Worm (Caenorhabditis elegans) whole organism, midembryonic: ENCODE data around the gene ccz-1.

Source experiments
- T22C8.4 ChIP-seq: fragments of 200-800 bp; sonication (Bioruptor generic); IDR thresholded peaks from 2 replicates; pipeline ENCODE4 v1.3.6; 2022; ENCODE audit warnings: missing genetic modification characterization, missing compliant biosample characterization
- cog-1 ChIP-seq: sonication (generic microtip); optimal IDR thresholded peaks from 2 replicates; lab custom pipeline; 2016; ENCODE audit warnings: missing genetic modification characterization, missing compliant biosample characterization
- flt-1 ChIP-seq: fragments of 200-800 bp; sonication (Bioruptor generic); IDR thresholded peaks from 2 replicates; pipeline ENCODE4 v1.3.6; 2022; ENCODE audit warnings: missing genetic modification characterization, missing compliant biosample characterization
- klf-2 ChIP-seq: fragments of 200-800 bp; sonication (Bioruptor generic); conservative IDR thresholded peaks from 2 replicates; pipeline ENCODE4 v1.3.6; 2022; ENCODE audit warnings: missing genetic modification reagents, missing genetic modification characterization, missing compliant biosample characterization
- med-1 ChIP-seq: sonication (generic microtip); optimal IDR thresholded peaks from 2 replicates; lab custom pipeline; 2017; ENCODE audit warnings: missing genetic modification characterization, mild to moderate bottlenecking, missing compliant biosample characterization, antibody characterized with exemption, missing genetic modification reagents; ENCODE audit not compliant: insufficient read depth
- ref-1 ChIP-seq: fragments of 200-800 bp; sonication (Bioruptor generic); conservative IDR thresholded peaks from 2 replicates; pipeline ENCODE4 v1.3.6; 2022; ENCODE audit warnings: missing genetic modification reagents, missing genetic modification characterization, missing compliant biosample characterization
- tab-1 ChIP-seq: fragments of 200-800 bp; sonication (Bioruptor generic); IDR thresholded peaks from 2 replicates; pipeline ENCODE4 v1.3.6; 2022; ENCODE audit warnings: missing genetic modification characterization, missing compliant biosample characterization
- ztf-23 ChIP-seq: fragments of 200-800 bp; sonication (Bioruptor generic); IDR thresholded peaks from 2 replicates; pipeline ENCODE4 v1.3.6; 2022; ENCODE audit warnings: missing genetic modification reagents, missing genetic modification characterization, missing compliant biosample characterization
- ztf-29 ChIP-seq: fragments of 200-800 bp; sonication (Bioruptor generic); IDR thresholded peaks from 2 replicates; pipeline ENCODE4 v1.3.6; 2022; ENCODE audit warnings: missing genetic modification reagents, missing genetic modification characterization, missing compliant biosample characterization

Gene ccz-1

ce11 chrV:13660115-13660514 is 18.6 kb upstream of the ccz-1 start:
- TF ChIP-seq cog-1 (tag; lab: Kevin White, UChicago) (no peak), T22C8.4 (GFP tag; lab: Robert Waterston, UW) (no peak), klf-2 (GFP tag; lab: Robert Waterston, UW) (no peak), ztf-23 (GFP tag; lab: Robert Waterston, UW) (no peak), ztf-29 (GFP tag; lab: Robert Waterston, UW) (no peak), ref-1 (GFP tag; lab: Robert Waterston, UW) (no peak), med-1 (no peak), flt-1 (no peak), tab-1 (no peak)

DNA sequence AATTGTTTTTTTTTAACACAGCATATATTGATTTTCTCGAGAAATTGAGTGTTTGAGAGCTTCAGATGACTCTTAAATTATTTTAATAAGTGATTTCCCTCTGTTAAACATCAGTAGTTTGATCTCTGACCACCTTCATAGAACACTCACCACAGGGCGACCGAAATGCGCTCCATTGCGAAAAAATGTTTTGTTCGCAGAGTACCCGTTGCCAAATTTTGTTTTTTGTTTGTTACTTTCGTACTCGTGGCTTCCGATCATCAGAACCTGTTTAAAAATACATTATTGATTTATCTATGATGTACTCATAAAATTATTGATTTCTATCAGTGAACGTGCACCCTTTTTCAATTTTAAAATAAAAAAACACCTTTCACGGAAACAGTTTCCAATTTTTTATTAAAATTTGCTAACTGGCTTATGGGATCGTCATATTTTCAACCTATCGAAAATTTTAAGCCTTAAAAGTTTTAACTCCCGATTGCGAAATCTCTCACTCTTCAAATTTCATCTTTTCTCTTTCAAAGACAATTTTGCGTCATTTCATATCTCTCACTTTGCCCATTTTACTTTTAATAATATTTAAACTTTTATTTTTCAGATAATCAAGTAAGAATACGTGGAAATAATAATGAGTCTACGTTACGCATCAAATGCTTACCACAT is 17.9 kb upstream of the ccz-1 start, which contains the start of gene letm-1:
letm-1 (plus strand) TSS at position 598 of the 666 bp plus-strand sequence.
- no peak for TF ChIP-seq T22C8.4 (GFP tag; lab: Robert Waterston, UW)

ce11 chrV:13664340-13664916 is 14.2 kb upstream of the ccz-1 start:
- TF ChIP-seq ref-1 (GFP tag; lab: Robert Waterston, UW) (no peak), klf-2 (GFP tag; lab: Robert Waterston, UW) (no peak), med-1 (no peak), ztf-29 (GFP tag; lab: Robert Waterston, UW) (no peak), cog-1 (tag; lab: Kevin White, UChicago) (no peak), tab-1 (no peak), ztf-23 (GFP tag; lab: Robert Waterston, UW) (no peak), T22C8.4 (GFP tag; lab: Robert Waterston, UW) (no peak), flt-1 (no peak)

- TF ChIP-seq ztf-23 (GFP tag; lab: Robert Waterston, UW) (no peak), med-1 (no peak), klf-2 (GFP tag; lab: Robert Waterston, UW) (no peak), T22C8.4 (GFP tag; lab: Robert Waterston, UW) (no peak), ref-1 (GFP tag; lab: Robert Waterston, UW) (no peak), cog-1 (tag; lab: Kevin White, UChicago) (no peak), tab-1 (no peak), flt-1 (no peak), ztf-29 (GFP tag; lab: Robert Waterston, UW) (no peak)
These were observed 13.6 kb upstream of the ccz-1 start, which contains the start of gene rde-12 for ce11 chrV:13665089-13665488. Gene rde-12 (plus strand): TSS chrV:13665389.

ce11 chrV:13666460-13666859 is 12.2 kb upstream of the ccz-1 start:
- no peak for TF ChIP-seq ztf-23 (GFP tag; lab: Robert Waterston, UW)
- no peak for TF ChIP-seq flt-1
- no peak for TF ChIP-seq ztf-29 (GFP tag; lab: Robert Waterston, UW)
- no peak for TF ChIP-seq T22C8.4 (GFP tag; lab: Robert Waterston, UW)
- TF ChIP-seq tab-1: no peak
- TF ChIP-seq ref-1 (GFP tag; lab: Robert Waterston, UW): no peak
- no peak for TF ChIP-seq klf-2 (GFP tag; lab: Robert Waterston, UW)
- TF ChIP-seq cog-1 (tag; lab: Kevin White, UChicago): no peak
- no peak for TF ChIP-seq med-1

- TF ChIP-seq tab-1 (0 out of 2 replicates have a peak, but pooled peaks have one; percentile 23), klf-2 (GFP tag; lab: Robert Waterston, UW) (no peak), med-1 (no peak), cog-1 (tag; lab: Kevin White, UChicago) (no peak), T22C8.4 (GFP tag; lab: Robert Waterston, UW) (no peak), ztf-29 (GFP tag; lab: Robert Waterston, UW) (no peak), ztf-23 (GFP tag; lab: Robert Waterston, UW) (no peak), ref-1 (GFP tag; lab: Robert Waterston, UW) (no peak), flt-1 (peak; percentile 57; the same call in 1 of the 2 replicates)
These were observed 10.3 kb upstream of the ccz-1 start for ce11 chrV:13668337-13668736.

ce11 chrV:13669170-13669569 is 9.5 kb upstream of the ccz-1 start:
- no peak for TF ChIP-seq ztf-29 (GFP tag; lab: Robert Waterston, UW)

DNA sequence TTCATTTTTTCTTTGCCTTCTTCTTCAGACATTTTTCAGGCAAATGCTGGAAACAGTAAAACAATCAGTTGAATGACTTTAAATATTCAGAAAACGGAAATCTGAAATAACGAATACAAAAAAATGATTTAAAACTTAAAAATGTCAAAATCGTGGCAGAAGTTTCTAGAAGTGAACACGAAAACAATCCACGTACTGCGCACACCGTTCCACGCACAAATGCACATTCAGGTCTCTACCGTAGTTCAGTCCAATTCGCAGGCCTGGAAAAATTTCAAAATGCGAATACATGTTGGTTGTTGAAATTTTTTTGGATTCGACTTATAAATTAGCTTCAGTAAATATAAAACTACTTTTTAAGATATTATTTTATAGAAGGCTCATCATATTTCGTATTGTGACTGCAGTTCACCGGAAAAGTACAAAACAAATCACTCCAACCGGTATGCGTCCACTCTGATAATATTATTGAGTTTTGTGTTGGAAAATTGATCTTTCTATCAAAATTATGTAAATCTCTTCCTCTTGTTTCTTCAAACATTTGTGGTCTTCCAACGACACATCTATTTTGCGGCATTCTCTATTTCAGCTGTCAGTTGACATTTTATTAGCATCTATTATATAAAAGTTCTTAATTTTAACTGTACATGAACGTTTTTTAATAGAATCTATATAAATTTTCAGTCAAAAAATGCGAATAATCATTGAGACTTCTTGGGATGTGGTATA is 6.6 kb upstream of the ccz-1 start, which contains the start of the genes mip-2 and F58G11.4:
mip-2 (minus strand) TSS at position 48 of the 729 bp plus-strand sequence.
F58G11.4 (plus strand) TSS at position 679 of the 729 bp plus-strand sequence.
- no peak for TF ChIP-seq flt-1
- TF ChIP-seq ztf-29 (GFP tag; lab: Robert Waterston, UW): no peak
- TF ChIP-seq ztf-23 (GFP tag; lab: Robert Waterston, UW): no peak
- TF ChIP-seq T22C8.4 (GFP tag; lab: Robert Waterston, UW): no peak
- TF ChIP-seq cog-1 (tag; lab: Kevin White, UChicago): no peak
- TF ChIP-seq ref-1 (GFP tag; lab: Robert Waterston, UW): no peak

DNA sequence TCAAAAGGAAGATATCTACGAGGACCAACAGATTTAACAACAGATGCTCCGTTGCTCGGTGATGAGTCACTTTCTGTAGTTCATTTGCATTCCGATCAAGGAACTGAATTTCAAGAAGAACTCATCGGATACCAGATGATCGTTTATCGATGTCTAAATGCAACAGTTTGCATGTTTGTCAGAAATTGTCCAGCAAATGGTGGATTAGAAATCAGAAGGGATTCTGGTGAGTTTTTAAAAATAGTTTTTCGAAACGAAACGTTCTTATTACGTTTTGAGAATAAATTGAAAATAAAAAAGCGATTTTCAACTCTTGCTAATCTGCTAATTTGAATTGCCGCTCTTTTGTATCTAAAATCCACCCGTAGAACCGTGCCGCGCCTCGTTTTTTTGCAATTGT is 1.2 kb downstream of the ccz-1 start:
- no peak for TF ChIP-seq klf-2 (GFP tag; lab: Robert Waterston, UW)
- TF ChIP-seq med-1: no peak
- no peak for TF ChIP-seq flt-1
- no peak for TF ChIP-seq T22C8.4 (GFP tag; lab: Robert Waterston, UW)
- TF ChIP-seq tab-1: no peak
- no peak for TF ChIP-seq ztf-23 (GFP tag; lab: Robert Waterston, UW)
- TF ChIP-seq ref-1 (GFP tag; lab: Robert Waterston, UW): no peak
- TF ChIP-seq ztf-29 (GFP tag; lab: Robert Waterston, UW): no peak
- no peak for TF ChIP-seq cog-1 (tag; lab: Kevin White, UChicago)
